Worm (Caenorhabditis elegans) whole organism, L4/young adult: ENCODE measurements around the gene B0001.2.

Experiments
- dao-5 ChIP-seq: sonication (generic microtip); optimal IDR thresholded peaks from 2 replicates; lab custom pipeline; 2016; ENCODE audit warnings: missing genotype, missing genetic modification characterization, moderate library complexity, missing compliant biosample characterization
- him-1 ChIP-seq: sonication (generic microtip); optimal IDR thresholded peaks from 2 replicates; lab custom pipeline; 2016; ENCODE audit warnings: missing genotype, missing genetic modification reagents, missing genetic modification characterization, missing compliant biosample characterization

- TF ChIP-seq him-1 (tag; lab: Kevin White, UChicago) = no peak
- no peak for TF ChIP-seq dao-5 (tag; lab: Kevin White, UChicago)
Observed at ce11 chrIV:12108984-12109657, 41.7 kb downstream of the B0001.2 start.
